Fruit fly (Drosophila melanogaster): ENCODE measurements around the gene kz.

DNA sequence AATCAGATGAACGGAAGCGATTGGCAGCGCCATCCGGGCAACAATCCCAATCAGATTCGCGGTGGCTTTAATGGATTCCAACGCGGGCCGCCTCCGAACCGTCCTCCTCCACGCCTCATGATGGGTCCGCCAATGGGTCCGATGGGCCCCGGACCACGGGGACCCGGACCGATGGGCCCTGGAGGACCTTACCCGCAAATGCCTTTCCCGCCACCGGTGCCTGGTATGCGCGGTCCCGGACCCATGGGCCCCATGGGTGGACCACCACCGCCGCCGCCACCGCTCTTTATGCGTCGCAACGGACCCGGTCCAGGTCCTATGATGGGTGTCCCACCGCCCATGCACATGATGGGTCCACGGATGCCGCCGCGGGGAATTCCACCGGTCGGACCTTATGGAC is 1.1 kb upstream of the kz start:
- no peak for TF ChIP-seq CG12605 (GFP tag; IDR thresholded peaks at IDR 0.05)
- TF ChIP-seq CG10348 (GFP tag; IDR thresholded peaks at IDR 0.05), result no peak

Measured in whole organism, pupa.